Fruit fly (Drosophila melanogaster) whole organism, wandering third instar larva: ENCODE results near the gene CG4408.

Experiments
- Abd-B ChIP-seq: fragments of >200 bp; optimal IDR thresholded peaks from 2 replicates; lab custom pipeline; 2017; ENCODE audit warnings: missing biosample characterization, missing genetic modification characterization
- CG32264 ChIP-seq: fragments of 200-800 bp; sonication (Bioruptor generic); optimal IDR thresholded peaks from 2 replicates; lab custom pipeline; 2016; ENCODE audit warnings: missing biosample characterization, missing genetic modification characterization
- CG9705 ChIP-seq: fragments of 200-800 bp; sonication (Bioruptor generic); optimal IDR thresholded peaks from 2 replicates; lab custom pipeline; 2018; ENCODE audit warnings: missing biosample characterization, mild to moderate bottlenecking, missing genetic modification characterization
- CrebA ChIP-seq: fragments of 200-800 bp; sonication (Bioruptor generic); optimal IDR thresholded peaks from 2 replicates; lab custom pipeline; 2016; ENCODE audit warnings: missing biosample characterization, mild to moderate bottlenecking, missing genetic modification characterization, borderline replicate concordance
- Dfd ChIP-seq: fragments of >200 bp; optimal IDR thresholded peaks from 2 replicates; lab custom pipeline; 2017; ENCODE audit warnings: missing biosample characterization, missing genetic modification characterization
- Dif ChIP-seq: fragments of 200-275, 200-300 bp; sonication (Bioruptor generic); optimal IDR thresholded peaks from 2 replicates; lab custom pipeline; 2018; ENCODE audit warnings: missing biosample characterization, missing genetic modification characterization; ENCODE audit not compliant: partially characterized antibody
- HLH106 ChIP-seq: fragments of 200-800 bp; optimal IDR thresholded peaks from 3 replicates; lab custom pipeline; 2019; ENCODE audit warnings: missing biosample characterization, mild to moderate bottlenecking, missing genetic modification characterization, moderate library complexity
- Hnf4 ChIP-seq: fragments of 200-800 bp; sonication (Bioruptor generic); optimal IDR thresholded peaks from 2 replicates; lab custom pipeline; 2016; ENCODE audit warnings: missing biosample characterization, mild to moderate bottlenecking, missing genetic modification characterization
- Hr78 ChIP-seq: fragments of >200 bp; optimal IDR thresholded peaks from 2 replicates; lab custom pipeline; 2017; ENCODE audit warnings: missing biosample characterization, missing genetic modification characterization
- Hr83 ChIP-seq: fragments of 200-300 bp; sonication (Bioruptor generic); optimal IDR thresholded peaks from 2 replicates; lab custom pipeline; 2016; ENCODE audit warnings: missing biosample characterization, mild to moderate bottlenecking, missing genetic modification characterization, moderate library complexity; ENCODE audit not compliant: poor library complexity, severe bottlenecking
- Jra ChIP-seq: sonication (Bioruptor generic); optimal IDR thresholded peaks from 2 replicates; lab custom pipeline; 2016; ENCODE audit warnings: missing biosample characterization, missing genetic modification characterization
- Mio ChIP-seq: sonication (Bioruptor generic); optimal IDR thresholded peaks from 2 replicates; lab custom pipeline; 2016; ENCODE audit warnings: missing biosample characterization, missing genetic modification characterization
- Myc ChIP-seq: fragments of >200 bp; optimal IDR thresholded peaks from 2 replicates; lab custom pipeline; 2017
- N ChIP-seq: fragments of >200 bp; optimal IDR thresholded peaks from 2 replicates; lab custom pipeline; 2018; ENCODE audit warnings: missing biosample characterization, missing external identifiers, missing genetic modification characterization
- OdsH ChIP-seq: fragments of 200-800 bp; sonication (Bioruptor generic); optimal IDR thresholded peaks from 2 replicates; lab custom pipeline; 2016; ENCODE audit warnings: missing biosample characterization, mild to moderate bottlenecking, missing genetic modification characterization
- Rel ChIP-seq, 2 experiments: fragments of 200-800 bp; sonication (Bioruptor generic) in 1 of 2; optimal IDR thresholded peaks; 2 replicates in 1 of 2; 3 replicates in 1 of 2; lab custom pipeline; 2016 to 2019; ENCODE audit warnings: mild to moderate bottlenecking in 2 of 2, missing biosample characterization in 2 of 2, missing genetic modification characterization in 2 of 2, moderate library complexity in 1 of 2
- Sp1 ChIP-seq: fragments of 200-800 bp; sonication (Bioruptor generic); optimal IDR thresholded peaks from 3 replicates; lab custom pipeline; 2019; ENCODE audit warnings: missing biosample characterization, mild to moderate bottlenecking, missing genetic modification characterization, moderate library complexity
- br ChIP-seq: fragments of 200-800 bp; sonication (Bioruptor generic); optimal IDR thresholded peaks from 2 replicates; lab custom pipeline; 2016; ENCODE audit warnings: missing biosample characterization, missing genetic modification characterization
- brk ChIP-seq: fragments of 200-800 bp; sonication (Bioruptor generic); optimal IDR thresholded peaks from 2 replicates; lab custom pipeline; 2016; ENCODE audit warnings: missing biosample characterization, mild to moderate bottlenecking, missing genetic modification characterization
- dl ChIP-seq, 2 experiments: fragments of 175-275, 200-275 bp in 1 of 2; fragments of 200-275 bp in 1 of 2; sonication (Bioruptor generic); optimal IDR thresholded peaks; lab custom pipeline; 2018; ENCODE audit warnings: mild to moderate bottlenecking in 2 of 2, missing biosample characterization in 2 of 2, missing genetic modification characterization in 2 of 2, moderate library complexity in 2 of 2; ENCODE audit not compliant: partially characterized antibody in 2 of 2, insufficient read depth in 1 of 2
- dsf ChIP-seq: sonication (Bioruptor generic); optimal IDR thresholded peaks from 2 replicates; lab custom pipeline; 2016; ENCODE audit warnings: missing biosample characterization, missing genetic modification characterization, borderline replicate concordance
- ey ChIP-seq: fragments of 200-800 bp; sonication (Bioruptor generic); optimal IDR thresholded peaks from 2 replicates; lab custom pipeline; 2016; ENCODE audit warnings: missing biosample characterization, missing genetic modification characterization
- foxo ChIP-seq, 2 experiments: fragments of 200-800 bp; sonication (Bioruptor generic); optimal IDR thresholded peaks; 2 replicates in 1 of 2; 3 replicates in 1 of 2; lab custom pipeline; 2016 to 2017; ENCODE audit warnings: missing biosample characterization in 2 of 2, missing genetic modification characterization in 2 of 2
- fru ChIP-seq: fragments of 200-800 bp; sonication (Bioruptor generic); optimal IDR thresholded peaks from 3 replicates; lab custom pipeline; 2016; ENCODE audit warnings: missing biosample characterization, mild to moderate bottlenecking, missing genetic modification characterization
- h ChIP-seq: fragments of 200-800 bp; sonication (Bioruptor generic); optimal IDR thresholded peaks from 3 replicates; lab custom pipeline; 2016; ENCODE audit warnings: missing biosample characterization, mild to moderate bottlenecking, missing genetic modification characterization
- jim ChIP-seq: fragments of 175-275, 200-325 bp; sonication (Bioruptor generic); optimal IDR thresholded peaks from 2 replicates; lab custom pipeline; 2016; ENCODE audit warnings: missing biosample characterization, mild to moderate bottlenecking, missing genetic modification characterization
- lola ChIP-seq: fragments of >200 bp; optimal IDR thresholded peaks from 2 replicates; lab custom pipeline; 2017; ENCODE audit warnings: missing biosample characterization, missing genetic modification characterization
- pan ChIP-seq: fragments of >200 bp; optimal IDR thresholded peaks from 2 replicates; lab custom pipeline; 2017
- psq ChIP-seq: fragments of 200-800 bp; sonication (Bioruptor generic); optimal IDR thresholded peaks from 3 replicates; lab custom pipeline; 2017; ENCODE audit warnings: missing biosample characterization, mild to moderate bottlenecking, missing genetic modification characterization, moderate library complexity
- rgr ChIP-seq: fragments of 200-800 bp; sonication (Bioruptor generic); optimal IDR thresholded peaks from 3 replicates; lab custom pipeline; 2016; ENCODE audit warnings: missing biosample characterization, mild to moderate bottlenecking, missing genetic modification characterization
- sage ChIP-seq: fragments of 200-800 bp; sonication (Bioruptor generic); optimal IDR thresholded peaks from 2 replicates; lab custom pipeline; 2016; ENCODE audit warnings: missing biosample characterization, mild to moderate bottlenecking, missing genetic modification characterization
- sv ChIP-seq: fragments of 200-800 bp; sonication (Bioruptor generic); optimal IDR thresholded peaks from 3 replicates; lab custom pipeline; 2016; ENCODE audit warnings: missing biosample characterization, missing genetic modification characterization
- tai ChIP-seq: sonication (Bioruptor generic); optimal IDR thresholded peaks from 2 replicates; lab custom pipeline; 2016; ENCODE audit warnings: missing biosample characterization, missing genetic modification characterization
- usp ChIP-seq: fragments of >200 bp; optimal IDR thresholded peaks from 2 replicates; lab custom pipeline; 2017; ENCODE audit warnings: missing biosample characterization, missing genetic modification characterization
- woc ChIP-seq: sonication (Bioruptor generic); optimal IDR thresholded peaks from 2 replicates; lab custom pipeline; 2016; ENCODE audit warnings: missing biosample characterization, mild to moderate bottlenecking, missing genetic modification characterization

CG4408 gene

dm6 chr3R:23373403-23373802 lies 10.0 kb upstream of the CG4408 start, which contains the start of gene CG42828:
TSS of gene CG42828 (plus strand) at chr3R:23373703.
- TF ChIP-seq tai (GFP tag; lab: Kevin White, UChicago): no peak
- no peak for TF ChIP-seq fru (GFP tag; lab: Kevin White, UChicago)
- no peak for TF ChIP-seq CrebA (GFP tag; lab: Kevin White, UChicago)
- no peak for TF ChIP-seq brk
- no peak for TF ChIP-seq N
- TF ChIP-seq foxo (GFP tag; optimal IDR thresholded peaks at IDR 0.05; lab: Kevin White, UChicago): no peak
- no peak for TF ChIP-seq br (GFP tag; lab: Kevin White, UChicago)
- no peak for TF ChIP-seq woc
- TF ChIP-seq lola: no peak
- no peak for TF ChIP-seq Mio (GFP tag; lab: Kevin White, UChicago)
- TF ChIP-seq Hnf4 (GFP tag; lab: Kevin White, UChicago): no peak
- TF ChIP-seq Abd-B (GFP tag; lab: Kevin White, UChicago): no peak
- no peak for TF ChIP-seq CG32264 (GFP tag; lab: Kevin White, UChicago)

DNA sequence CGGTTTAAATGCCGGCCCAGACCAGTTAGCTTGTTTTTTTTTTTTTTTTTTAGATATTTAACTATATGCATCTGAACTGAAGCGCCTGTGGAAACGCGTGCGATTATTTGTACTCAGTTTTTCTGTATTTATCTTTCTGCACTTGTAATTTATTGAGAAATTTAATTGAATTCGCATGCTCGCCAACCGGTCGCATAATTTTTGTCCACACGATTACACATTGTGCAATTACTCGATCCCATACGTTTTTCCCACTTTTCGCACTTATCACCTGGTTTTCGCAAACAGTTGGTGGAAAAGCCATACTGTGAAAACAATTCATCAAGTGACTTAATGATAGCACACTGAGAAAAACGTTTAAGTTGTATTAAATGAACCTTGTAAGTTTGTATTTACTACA lies 9.2 kb upstream of the CG4408 start, which contains the start of gene CG42827:
Gene CG42827, plus strand, starts transcription at position 301 of the 400 bp plus-strand sequence.
- no peak for TF ChIP-seq psq
- no peak for TF ChIP-seq Jra (GFP tag; lab: Kevin White, UChicago)
- TF ChIP-seq Myc (lab: Kevin White, UChicago): no peak
- no peak for TF ChIP-seq Dif (GFP tag; lab: Kevin White, UChicago)
- TF ChIP-seq lola: no peak
- TF ChIP-seq Hnf4 (GFP tag; lab: Kevin White, UChicago): no peak
- TF ChIP-seq fru (GFP tag; lab: Kevin White, UChicago): no peak
- no peak for TF ChIP-seq CG9705
- no peak for TF ChIP-seq pan
- TF ChIP-seq jim (GFP tag; lab: Kevin White, UChicago): no peak
- no peak for TF ChIP-seq br (GFP tag; lab: Kevin White, UChicago)
- TF ChIP-seq Sp1 (GFP tag; lab: Kevin White, UChicago): no peak
- TF ChIP-seq usp (GFP tag; lab: Kevin White, UChicago): no peak
- TF ChIP-seq Abd-B (GFP tag; lab: Kevin White, UChicago): no peak
- no peak for TF ChIP-seq woc
- no peak for TF ChIP-seq brk
- no peak for TF ChIP-seq Hr78 (GFP tag; lab: Kevin White, UChicago)
- TF ChIP-seq h (GFP tag; lab: Kevin White, UChicago): no peak
- TF ChIP-seq Hr83: no peak
- TF ChIP-seq sage: no peak

DNA sequence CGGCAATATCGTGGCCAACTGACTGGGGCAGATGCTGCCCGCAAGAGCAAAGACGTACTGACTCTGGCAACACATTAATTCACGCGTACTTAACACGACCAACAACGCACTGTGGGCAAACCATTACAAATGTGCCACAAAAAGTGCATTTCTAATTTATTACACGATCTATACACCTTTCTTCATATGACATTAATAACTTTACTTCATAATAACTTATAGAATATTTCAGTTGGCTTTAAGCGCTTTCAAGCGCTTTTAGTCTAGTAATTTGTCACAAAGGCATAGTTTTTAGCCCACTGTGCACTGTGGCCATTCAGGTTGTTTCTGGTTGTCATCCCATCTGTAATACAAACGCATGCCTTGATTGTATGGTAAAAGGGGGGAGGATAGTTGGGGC lies 4.9 kb upstream of the CG4408 start:
- TF ChIP-seq Rel (GFP tag; optimal IDR thresholded peaks at IDR 0.05; lab: Kevin White, UChicago) (no peak), Rel (tag; optimal IDR thresholded peaks at IDR 0.05; lab: Kevin White, UChicago) (no peak), CrebA (GFP tag; lab: Kevin White, UChicago) (no peak), dl (GFP tag; optimal IDR thresholded peaks at IDR 0.05; lab: Kevin White, UChicago; ENCODE audit: insufficient read depth in 1 of 2, partially characterized antibody in 2 of 2) (no peak), usp (GFP tag; lab: Kevin White, UChicago) (no peak), Jra (GFP tag; lab: Kevin White, UChicago) (no peak), Myc (lab: Kevin White, UChicago) (no peak), tai (GFP tag; lab: Kevin White, UChicago) (no peak), Dfd (GFP tag; lab: Kevin White, UChicago) (no peak), woc (no peak), dsf (GFP tag; lab: Kevin White, UChicago) (no peak), OdsH (GFP tag; lab: Kevin White, UChicago) (no peak), ey (GFP tag; lab: Kevin White, UChicago) (no peak), HLH106 (tag; lab: Kevin White, UChicago) (no peak), br (GFP tag; lab: Kevin White, UChicago) (no peak), fru (GFP tag; lab: Kevin White, UChicago) (no peak), rgr (GFP tag; lab: Kevin White, UChicago) (no peak)
- TF ChIP-seq, all 38 proteins: peak for 0

DNA sequence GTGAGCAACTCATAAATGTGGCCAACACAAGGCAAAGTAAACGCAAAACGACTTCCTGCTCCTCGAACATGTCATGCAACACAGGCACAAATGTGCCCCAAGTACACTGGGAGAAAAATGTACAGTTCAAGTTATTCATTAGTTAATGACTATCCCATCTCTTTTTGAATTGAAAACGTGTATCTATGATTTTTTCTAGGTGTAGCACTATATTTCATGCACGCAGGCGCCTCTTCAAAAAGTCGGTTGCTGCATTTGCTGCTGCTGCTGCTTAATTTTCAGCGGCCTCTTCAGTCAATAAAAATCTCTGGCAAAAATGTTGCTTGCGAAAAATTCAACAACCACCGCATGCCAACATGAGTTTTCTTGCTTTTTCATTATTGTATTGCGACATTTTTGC lies 4.2 kb upstream of the CG4408 start:
- TF ChIP-seq HLH106 (tag; lab: Kevin White, UChicago) (no peak), Dfd (GFP tag; lab: Kevin White, UChicago) (no peak), dl (GFP tag; optimal IDR thresholded peaks at IDR 0.05; lab: Kevin White, UChicago; ENCODE audit: insufficient read depth in 1 of 2, partially characterized antibody in 2 of 2) (no peak), fru (GFP tag; lab: Kevin White, UChicago) (no peak), Jra (GFP tag; lab: Kevin White, UChicago) (no peak), ey (GFP tag; lab: Kevin White, UChicago) (no peak), sage (no peak), lola (no peak), CG9705 (no peak), dsf (GFP tag; lab: Kevin White, UChicago) (no peak), psq (no peak), Sp1 (GFP tag; lab: Kevin White, UChicago) (no peak), jim (GFP tag; lab: Kevin White, UChicago) (no peak), Mio (GFP tag; lab: Kevin White, UChicago) (no peak), sv (GFP tag; lab: Kevin White, UChicago) (no peak), Dif (GFP tag; lab: Kevin White, UChicago) (no peak), OdsH (GFP tag; lab: Kevin White, UChicago) (no peak), usp (GFP tag; lab: Kevin White, UChicago) (no peak), woc (no peak)
